Worm (Caenorhabditis elegans): Measurements from ENCODE around the gene fem-2.

The fem-2 gene

ce11 chrIII:647248-647647 lies 12.8 kb upstream of the fem-2 start (continued):
- TF ChIP-seq odd-2 (tag; optimal IDR thresholded peaks at IDR 0.05) (no peak), F13H6.1 (tag; optimal IDR thresholded peaks at IDR 0.05) (no peak), nfya-1 (tag; optimal IDR thresholded peaks at IDR 0.05) (no peak), unc-86 (tag; optimal IDR thresholded peaks at IDR 0.05) (no peak)

- TF ChIP-seq sdc-2 (tag; optimal IDR thresholded peaks at IDR 0.05) (no peak), pha-2 (tag; optimal IDR thresholded peaks at IDR 0.05) (no peak), sox-2 (GFP tag; IDR thresholded peaks at IDR 0.05) (no peak), mec-3 (tag; optimal IDR thresholded peaks at IDR 0.05; ENCODE audit: borderline replicate concordance) (no peak), nfya-1 (tag; optimal IDR thresholded peaks at IDR 0.05) (no peak), K02D7.2 (tag; optimal IDR thresholded peaks at IDR 0.05) (no peak)
Observed at ce11 chrIII:646454-646853, 12.0 kb upstream of the fem-2 start, which contains the start of gene orai-1. TSS of gene orai-1 (plus strand) at chrIII:646754.

DNA sequence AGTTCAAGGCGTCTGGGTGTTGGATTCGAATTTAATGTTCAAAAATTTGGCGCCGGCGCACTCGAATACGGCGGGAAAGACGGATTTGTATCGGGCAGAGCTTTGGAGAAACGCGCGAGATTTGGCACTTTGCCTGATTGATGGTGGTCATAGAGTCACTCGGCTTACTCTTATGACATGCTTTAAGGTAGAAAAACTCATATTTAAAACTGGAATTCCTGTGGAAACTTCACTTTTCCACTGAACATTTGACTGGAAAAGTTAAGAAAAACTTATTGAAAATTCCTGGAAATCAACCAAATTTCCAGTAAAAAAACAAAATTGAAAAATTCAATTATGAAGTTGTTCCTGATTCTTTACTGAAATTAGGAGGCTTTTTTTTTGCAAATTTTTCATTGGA lies 10.2 kb upstream of the fem-2 start:
- TF ChIP-seq Y22D7AL.16 (tag; optimal IDR thresholded peaks at IDR 0.05): no peak
- TF ChIP-seq unc-42 (tag; optimal IDR thresholded peaks at IDR 0.05): no peak
- TF ChIP-seq fkh-6 (tag; optimal IDR thresholded peaks at IDR 0.05): no peak
- TF ChIP-seq T23F11.4 (GFP tag; optimal IDR thresholded peaks at IDR 0.05): no peak

DNA sequence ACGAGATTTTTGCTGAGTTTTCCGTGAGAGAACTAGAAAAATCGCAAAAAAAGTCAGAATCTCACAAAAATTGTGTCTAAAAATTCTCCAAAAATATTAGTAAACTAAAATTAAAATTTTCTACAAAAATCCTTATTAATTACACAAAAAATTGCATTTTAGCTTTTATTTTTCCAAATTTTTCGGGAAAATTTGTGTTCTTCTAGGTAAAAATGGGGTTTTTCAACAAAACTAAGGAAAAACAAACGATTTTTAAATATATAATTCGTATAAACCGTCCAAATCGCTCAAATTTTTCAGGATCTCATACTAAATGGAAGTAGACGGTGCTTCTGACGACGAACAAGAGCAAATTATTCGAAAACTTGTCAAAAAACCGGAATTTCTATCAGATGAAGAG lies 7.3 kb upstream of the fem-2 start, which contains the start of gene W06E11.1:
TSS of gene W06E11.1 (plus strand) at position 301 of the 400 bp plus-strand sequence.
- TF ChIP-seq pros-1 (tag; optimal IDR thresholded peaks at IDR 0.05): no peak
- TF ChIP-seq gmeb-2 (tag; optimal IDR thresholded peaks at IDR 0.05): no peak
- TF ChIP-seq hlh-6 (tag; optimal IDR thresholded peaks at IDR 0.05): no peak

DNA sequence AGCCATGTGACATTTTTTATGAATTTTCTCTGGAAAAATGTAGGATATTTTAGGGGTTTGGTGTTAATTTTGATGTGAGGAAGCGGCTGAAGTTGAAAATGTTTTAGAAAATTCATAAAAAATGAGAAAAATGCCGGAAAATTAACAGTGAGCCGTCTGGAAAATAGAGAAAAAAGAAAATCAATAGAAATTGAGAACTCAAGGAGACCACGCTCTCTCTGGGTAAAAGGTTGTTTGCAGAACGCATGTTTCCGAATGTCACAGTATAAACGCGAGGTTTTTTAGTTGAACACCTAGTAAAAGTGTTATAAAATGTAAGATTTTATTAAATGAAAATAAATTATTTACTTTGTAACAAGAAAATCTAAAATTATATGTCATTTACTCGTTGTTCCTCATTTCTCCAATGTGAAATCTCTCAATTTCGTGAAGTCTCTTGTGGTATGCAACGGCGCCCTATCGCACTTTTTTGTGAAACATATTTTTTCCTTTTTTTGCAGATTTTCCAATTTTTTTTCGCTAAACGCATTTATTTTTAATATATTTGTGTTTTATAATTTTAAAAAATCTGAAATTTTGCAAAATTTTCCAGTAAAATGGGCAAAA lies 5.9 kb upstream of the fem-2 start, which contains the start of the genes tag-266 and tag-267:
TSS of gene tag-266 (minus strand) at position 29 of the 606 bp plus-strand sequence.
TSS of gene tag-267 (plus strand) at position 593 of the 606 bp plus-strand sequence.
- TF ChIP-seq rnt-1 (tag; optimal IDR thresholded peaks at IDR 0.05): peak; percentile 35
- no peak for TF ChIP-seq ceh-45 (GFP tag; IDR thresholded peaks at IDR 0.05)
- no peak for TF ChIP-seq nhr-232 (tag; optimal IDR thresholded peaks at IDR 0.05)
- peak; percentile 78 for TF ChIP-seq ztf-16 (tag; optimal IDR thresholded peaks at IDR 0.05)
- TF ChIP-seq ceh-48 (tag; optimal IDR thresholded peaks at IDR 0.05): peak; percentile 98
- TF ChIP-seq C38D4.7 (GFP tag; optimal IDR thresholded peaks at IDR 0.05): peak; percentile 53
- peak; percentile 87 for TF ChIP-seq hlh-15 (tag; optimal IDR thresholded peaks at IDR 0.05)
- TF ChIP-seq mec-3 (tag; optimal IDR thresholded peaks at IDR 0.05; ENCODE audit: borderline replicate concordance): peak; percentile 25
- no peak for TF ChIP-seq dve-1 (tag; optimal IDR thresholded peaks at IDR 0.05)
- no peak for TF ChIP-seq pat-9 (tag; optimal IDR thresholded peaks at IDR 0.05)
- TF ChIP-seq F13H6.1 (tag; optimal IDR thresholded peaks at IDR 0.05): peak; percentile 75
- peak; percentile 69 for TF ChIP-seq ceh-34 (tag; optimal IDR thresholded peaks at IDR 0.05)
- peak; percentile 51 for TF ChIP-seq Y22D7AL.16 (tag; optimal IDR thresholded peaks at IDR 0.05)
- TF ChIP-seq unc-3 (GFP tag; conservative IDR thresholded peaks at IDR 0.05): peak; percentile 56; the same call in 1 of the 2 replicates
- TF ChIP-seq unc-3 (tag; optimal IDR thresholded peaks at IDR 0.05): peak; percentile 93
- TF ChIP-seq tbx-7 (tag; optimal IDR thresholded peaks at IDR 0.05): peak; percentile 87
- TF ChIP-seq sdc-2 (tag; optimal IDR thresholded peaks at IDR 0.05): peak; percentile 17
- peak; percentile 42 for TF ChIP-seq ceh-24 (tag; optimal IDR thresholded peaks at IDR 0.05)
- peak; percentile 24 for TF ChIP-seq che-1 (tag; optimal IDR thresholded peaks at IDR 0.05)
- peak; percentile 95 for TF ChIP-seq ceh-31 (tag; optimal IDR thresholded peaks at IDR 0.05)
- peak; percentile 19 for TF ChIP-seq nfya-1 (tag; optimal IDR thresholded peaks at IDR 0.05)
- peak; percentile 89 for TF ChIP-seq ceh-2 (tag; optimal IDR thresholded peaks at IDR 0.05)
- peak; percentile 85 for TF ChIP-seq pha-2 (tag; optimal IDR thresholded peaks at IDR 0.05)
- TF ChIP-seq sox-4 (tag; optimal IDR thresholded peaks at IDR 0.05): peak; percentile 31
- peak; percentile 92 for TF ChIP-seq tbx-2 (tag; optimal IDR thresholded peaks at IDR 0.05)
- TF ChIP-seq pha-4 (tag; optimal IDR thresholded peaks at IDR 0.05): no peak
- peak; percentile 66 for TF ChIP-seq unc-42 (tag; optimal IDR thresholded peaks at IDR 0.05)
- TF ChIP-seq lim-6 (tag; optimal IDR thresholded peaks at IDR 0.05): peak; percentile 76
- TF ChIP-seq ceh-18 (tag; optimal IDR thresholded peaks at IDR 0.05): peak; percentile 59
- TF ChIP-seq madf-2 (tag; optimal IDR thresholded peaks at IDR 0.05): peak; percentile 34
- TF ChIP-seq ceh-22 (tag; optimal IDR thresholded peaks at IDR 0.05): no peak
- no peak for TF ChIP-seq hlh-13 (GFP tag; optimal IDR thresholded peaks at IDR 0.05)
- TF ChIP-seq pag-3 (tag; optimal IDR thresholded peaks at IDR 0.05; ENCODE audit: borderline replicate concordance): peak; percentile 22
- TF ChIP-seq zip-5 (tag; optimal IDR thresholded peaks at IDR 0.05): peak; percentile 98
